Worm (Caenorhabditis elegans) whole organism, L1 larva: ENCODE results near the gene aly-3.
A peak's percentile ranks its signal among the peaks of the same experiment; 100 is the strongest.

Experiments used
- C04F5.9 ChIP-seq: sonication (generic microtip); optimal IDR thresholded peaks from 2 replicates; lab custom pipeline; 2016; ENCODE audit warnings: missing genetic modification characterization, missing compliant biosample characterization
- C16A3.4 ChIP-seq: fragments of 150-350 bp; optimal IDR thresholded peaks from 2 replicates; lab custom pipeline; 2014; ENCODE audit warnings: missing biosample characterization, missing genetic modification characterization
- C34B4.2 ChIP-seq: sonication (generic microtip); optimal IDR thresholded peaks from 2 replicates; lab custom pipeline; 2017; ENCODE audit warnings: mild to moderate bottlenecking, missing genetic modification characterization, missing compliant biosample characterization
- F16B12.6 ChIP-seq: fragments of 150-350 bp; optimal IDR thresholded peaks from 2 replicates; lab custom pipeline; 2014; ENCODE audit warnings: missing biosample characterization, missing genetic modification characterization
- Y116A8C.19 ChIP-seq: sonication (generic microtip); optimal IDR thresholded peaks from 2 replicates; lab custom pipeline; 2016; ENCODE audit warnings: missing compliant biosample characterization, missing genetic modification characterization, borderline replicate concordance
- aha-1 ChIP-seq: fragments of 150-350 bp; optimal IDR thresholded peaks from 2 replicates; lab custom pipeline; 2014; ENCODE audit warnings: missing biosample characterization, missing genetic modification characterization
- ceh-63 ChIP-seq: fragments of 200-800 bp; sonication (Bioruptor generic); optimal IDR thresholded peaks from 2 replicates; lab custom pipeline; 2018; ENCODE audit warnings: mild to moderate bottlenecking, missing genetic modification characterization, missing compliant biosample characterization
- ceh-82 ChIP-seq, 3 experiments: fragments of 150-350 bp in 1 of 3; sonication (generic microtip) in 2 of 3; optimal IDR thresholded peaks; 2 replicates each; lab custom pipeline; 2014 to 2017; ENCODE audit warnings: missing biosample characterization in 3 of 3, missing genetic modification characterization in 3 of 3
- ceh-90 ChIP-seq: sonication (generic microtip); optimal IDR thresholded peaks from 2 replicates; lab custom pipeline; 2016; ENCODE audit warnings: missing genetic modification characterization, missing compliant biosample characterization
- egl-13 ChIP-seq: sonication (generic microtip); optimal IDR thresholded peaks from 2 replicates; lab custom pipeline; 2016; ENCODE audit warnings: missing genotype, missing genetic modification reagents, missing genetic modification characterization, missing compliant biosample characterization
- elt-2 ChIP-seq: sonication (generic microtip); optimal IDR thresholded peaks from 2 replicates; lab custom pipeline; 2016; ENCODE audit warnings: missing genetic modification characterization, mild to moderate bottlenecking, inconsistent platforms, missing compliant biosample characterization, missing genetic modification reagents
- fkh-10 ChIP-seq: sonication (generic microtip); optimal IDR thresholded peaks from 2 replicates; lab custom pipeline; 2017; ENCODE audit warnings: missing biosample characterization, missing genetic modification reagents, missing genetic modification characterization
- fkh-4 ChIP-seq: sonication (generic microtip); optimal IDR thresholded peaks from 2 replicates; lab custom pipeline; 2016; ENCODE audit warnings: missing compliant biosample characterization, missing genetic modification characterization, borderline replicate concordance
- grh-1 ChIP-seq: fragments of 200-800 bp; sonication (Bioruptor generic); IDR thresholded peaks from 2 replicates; pipeline ENCODE4 v1.3.6; 2022; ENCODE audit warnings: missing genetic modification reagents, missing genetic modification characterization, missing compliant biosample characterization
- hlh-17 ChIP-seq: fragments of 200-800 bp; sonication (Bioruptor generic); optimal IDR thresholded peaks from 2 replicates; lab custom pipeline; 2018; ENCODE audit warnings: missing genetic modification characterization, mild to moderate bottlenecking, missing compliant biosample characterization, moderate library complexity, borderline replicate concordance
- hlh-4 ChIP-seq: sonication (generic microtip); optimal IDR thresholded peaks from 2 replicates; lab custom pipeline; 2016; ENCODE audit warnings: mild to moderate bottlenecking, missing genetic modification characterization, missing compliant biosample characterization
- hpl-2 ChIP-seq: fragments of 150-350 bp; optimal IDR thresholded peaks from 2 replicates; lab custom pipeline; 2014; ENCODE audit warnings: missing biosample characterization, missing genetic modification reagents, missing genetic modification characterization
- jun-1 ChIP-seq: fragments of 150-350 bp; optimal IDR thresholded peaks from 2 replicates; lab custom pipeline; 2014; ENCODE audit warnings: missing biosample characterization, missing genetic modification reagents, missing genetic modification characterization
- lin-13 ChIP-seq: fragments of 150-350 bp; optimal IDR thresholded peaks from 2 replicates; lab custom pipeline; 2014; ENCODE audit warnings: missing biosample characterization, missing genetic modification reagents, missing genetic modification characterization
- lin-14 ChIP-seq: fragments of 200-800 bp; sonication (Bioruptor generic); optimal IDR thresholded peaks from 2 replicates; lab custom pipeline; 2018; ENCODE audit warnings: mild to moderate bottlenecking, missing genetic modification characterization, moderate library complexity, missing compliant biosample characterization
- lin-35 ChIP-seq, 2 experiments: fragments of 150-350 bp; optimal IDR thresholded peaks; 2 replicates each; lab custom pipeline; 2014; ENCODE audit warnings: missing biosample characterization in 2 of 2, missing genetic modification characterization in 2 of 2, missing genetic modification reagents in 2 of 2
- lir-3 ChIP-seq: sonication (generic microtip); optimal IDR thresholded peaks from 2 replicates; lab custom pipeline; 2016; ENCODE audit warnings: mild to moderate bottlenecking, missing genetic modification characterization, moderate library complexity, missing compliant biosample characterization; ENCODE audit not compliant: poor library complexity
- lsy-2 ChIP-seq, 2 experiments: fragments of 150-350 bp; optimal IDR thresholded peaks; 2 replicates each; lab custom pipeline; 2014; ENCODE audit warnings: missing biosample characterization in 2 of 2, missing genetic modification characterization in 2 of 2
- mep-1 ChIP-seq: fragments of 150-350 bp; optimal IDR thresholded peaks from 2 replicates; lab custom pipeline; 2014; ENCODE audit warnings: missing biosample characterization, missing genetic modification characterization
- nhr-12 ChIP-seq: sonication (generic microtip); optimal IDR thresholded peaks from 2 replicates; lab custom pipeline; 2017; ENCODE audit warnings: missing biosample characterization, missing genetic modification characterization
- nhr-28 ChIP-seq: fragments of 150-350 bp; optimal IDR thresholded peaks from 2 replicates; lab custom pipeline; 2014; ENCODE audit warnings: missing biosample characterization, missing genetic modification characterization
- nhr-47 ChIP-seq: sonication (generic microtip); optimal IDR thresholded peaks from 2 replicates; lab custom pipeline; 2016; ENCODE audit warnings: mild to moderate bottlenecking, missing genetic modification characterization, moderate library complexity, missing compliant biosample characterization
- nhr-76 ChIP-seq: sonication (generic microtip); optimal IDR thresholded peaks from 2 replicates; lab custom pipeline; 2017; ENCODE audit warnings: missing biosample characterization, missing genetic modification characterization
- nhr-84 ChIP-seq: sonication (generic microtip); optimal IDR thresholded peaks from 2 replicates; lab custom pipeline; 2017; ENCODE audit warnings: missing biosample characterization, missing genetic modification characterization
- pag-3 ChIP-seq: sonication (generic microtip); optimal IDR thresholded peaks from 2 replicates; lab custom pipeline; 2017; ENCODE audit warnings: missing genetic modification characterization, mild to moderate bottlenecking, missing compliant biosample characterization, antibody characterized with exemption, borderline replicate concordance; ENCODE audit not compliant: insufficient read depth
- pqm-1 ChIP-seq: sonication (generic microtip); optimal IDR thresholded peaks from 3 replicates; lab custom pipeline; 2017; ENCODE audit warnings: missing biosample characterization, missing genetic modification characterization
- rnt-1 ChIP-seq: sonication (generic microtip); optimal IDR thresholded peaks from 2 replicates; lab custom pipeline; 2016; ENCODE audit warnings: mild to moderate bottlenecking, missing genetic modification characterization, moderate library complexity, missing compliant biosample characterization
- skn-1 ChIP-seq: fragments of 150-350 bp; optimal IDR thresholded peaks from 2 replicates; lab custom pipeline; 2014; ENCODE audit warnings: missing biosample characterization, missing genetic modification characterization
- snpc-4 ChIP-seq: fragments of 150-350 bp; optimal IDR thresholded peaks from 2 replicates; lab custom pipeline; 2014; ENCODE audit warnings: missing biosample characterization, missing genetic modification characterization
- sptf-1 ChIP-seq: fragments of 150-350 bp; optimal IDR thresholded peaks from 2 replicates; lab custom pipeline; 2014; ENCODE audit warnings: missing biosample characterization, missing genetic modification characterization
- sup-37 ChIP-seq: fragments of 200-800 bp; sonication (Bioruptor generic); optimal IDR thresholded peaks from 2 replicates; lab custom pipeline; 2018; ENCODE audit warnings: mild to moderate bottlenecking, missing genetic modification characterization, missing compliant biosample characterization
- swsn-7 ChIP-seq: sonication (generic microtip); optimal IDR thresholded peaks from 2 replicates; lab custom pipeline; 2016; ENCODE audit warnings: missing genetic modification characterization, missing compliant biosample characterization
- unc-30 ChIP-seq: sonication (generic microtip); optimal IDR thresholded peaks from 2 replicates; lab custom pipeline; 2017; ENCODE audit warnings: missing biosample characterization, missing genetic modification characterization
- unc-86 ChIP-seq: sonication (generic microtip); optimal IDR thresholded peaks from 2 replicates; lab custom pipeline; 2016; ENCODE audit warnings: missing genetic modification characterization, missing compliant biosample characterization
- zag-1 ChIP-seq: fragments of 150-350 bp; optimal IDR thresholded peaks from 2 replicates; lab custom pipeline; 2014; ENCODE audit warnings: missing biosample characterization, missing genetic modification characterization
- ztf-4 ChIP-seq: fragments of 150-350 bp; optimal IDR thresholded peaks from 2 replicates; lab custom pipeline; 2014; ENCODE audit warnings: missing biosample characterization, missing genetic modification characterization

Gene aly-3

ce11 chrIV:12105558-12105957, 17.5 kb upstream of the aly-3 start, which contains the start of gene M18.3:
Gene M18.3 (plus strand): TSS chrIV:12105858.
- TF ChIP-seq C04F5.9 (tag; lab: Kevin White, UChicago): no peak
- TF ChIP-seq lin-35 (GFP tag; optimal IDR thresholded peaks at IDR 0.05; lab: Kevin White, UChicago): no peak
- TF ChIP-seq aha-1 (tag; lab: Kevin White, UChicago): no peak
- no peak for TF ChIP-seq C34B4.2 (tag; lab: Kevin White, UChicago)
- no peak for TF ChIP-seq lin-14 (GFP tag; lab: Kevin White, UChicago)
- TF ChIP-seq elt-2 (tag; lab: Kevin White, UChicago): no peak
- TF ChIP-seq ceh-82 (tag; optimal IDR thresholded peaks at IDR 0.05; lab: Kevin White, UChicago): no peak
- TF ChIP-seq nhr-76 (tag; lab: Kevin White, UChicago): no peak
- TF ChIP-seq zag-1 (tag; lab: Kevin White, UChicago): no peak
- no peak for TF ChIP-seq fkh-10 (GFP tag; lab: Kevin White, UChicago)
- no peak for TF ChIP-seq fkh-4 (tag; lab: Kevin White, UChicago)
- no peak for TF ChIP-seq nhr-28 (tag; lab: Kevin White, UChicago)
- TF ChIP-seq egl-13 (tag; lab: Kevin White, UChicago): no peak
- no peak for TF ChIP-seq rnt-1
- TF ChIP-seq F16B12.6: no peak
- no peak for TF ChIP-seq lsy-2 (tag; optimal IDR thresholded peaks at IDR 0.05; lab: Kevin White, UChicago)
- no peak for TF ChIP-seq grh-1

DNA sequence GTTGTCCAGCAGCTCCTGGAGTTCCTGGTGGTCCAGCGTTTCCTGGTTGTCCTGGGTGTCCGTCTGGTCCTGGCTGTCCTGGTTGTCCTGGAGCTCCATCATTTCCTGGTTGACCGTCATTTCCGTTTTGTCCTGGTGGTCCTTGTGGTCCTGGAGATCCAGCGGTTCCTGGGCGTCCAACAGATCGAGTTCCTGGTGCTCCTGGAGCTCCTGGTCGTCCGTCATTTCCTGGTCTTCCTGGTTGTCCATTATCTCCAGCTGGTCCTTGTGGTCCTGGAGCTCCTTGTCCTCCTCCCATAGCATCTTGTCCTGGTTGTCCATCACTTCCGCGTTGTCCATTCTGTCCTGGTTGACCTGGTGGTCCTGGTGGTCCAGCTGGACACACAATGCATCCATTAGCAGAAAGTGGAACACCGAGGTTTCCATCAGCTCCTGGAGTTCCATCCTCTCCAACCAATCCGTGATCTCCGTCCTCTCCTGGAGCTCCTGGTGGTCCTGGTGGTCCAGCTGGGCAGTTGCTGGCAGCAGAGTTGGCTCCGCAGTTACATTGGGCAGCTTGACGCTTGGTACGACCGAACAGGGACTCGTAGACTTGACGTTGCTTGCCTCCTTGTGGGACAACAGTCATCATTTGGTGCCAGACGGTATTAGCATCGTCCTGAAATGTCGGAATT, 14.0 kb upstream of the aly-3 start:
- TF ChIP-seq C16A3.4 (tag; lab: Kevin White, UChicago) (no peak), pqm-1 (tag; lab: Kevin White, UChicago) (no peak), sptf-1 (tag; lab: Kevin White, UChicago) (no peak), jun-1 (no peak)
- TF ChIP-seq, all 84 proteins: peak for 0

ce11 chrIV:12109743-12110142, 13.3 kb upstream of the aly-3 start:
- no peak for TF ChIP-seq nhr-47 (tag; lab: Kevin White, UChicago)

DNA sequence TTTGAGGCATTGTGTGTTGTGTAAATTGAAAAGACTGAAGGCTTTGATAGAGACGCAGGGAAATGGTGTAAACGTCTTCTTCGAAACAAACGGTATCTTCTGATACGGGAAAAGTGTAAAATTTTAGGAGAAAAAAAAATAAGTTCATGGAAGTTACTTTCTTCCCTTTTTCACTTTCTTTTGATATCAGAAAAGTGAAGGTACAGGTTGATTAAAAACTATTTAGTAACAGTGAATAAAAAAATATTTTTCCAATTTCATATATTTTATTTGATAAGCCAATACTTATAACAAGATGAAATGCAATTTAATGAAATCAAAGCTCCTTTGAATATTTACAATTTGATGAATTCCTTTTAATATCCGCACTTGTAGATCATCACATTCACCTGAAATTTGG, 12.7 kb upstream of the aly-3 start, which contains the start of gene col-129:
Gene col-129 (minus strand): TSS at position 101 of the 400 bp plus-strand sequence.
- TF ChIP-seq C04F5.9 (tag; lab: Kevin White, UChicago): no peak
- TF ChIP-seq lir-3 (tag; lab: Kevin White, UChicago): no peak
- TF ChIP-seq swsn-7 (tag; lab: Kevin White, UChicago): no peak
- TF ChIP-seq lin-35 (GFP tag; optimal IDR thresholded peaks at IDR 0.05; lab: Kevin White, UChicago): no peak

ce11 chrIV:12111477-12111876, 11.6 kb upstream of the aly-3 start, which contains the start of gene dlc-2:
Gene dlc-2 (minus strand): TSS chrIV:12111577.
- no peak for TF ChIP-seq snpc-4 (tag; lab: Kevin White, UChicago)
- TF ChIP-seq lin-35 (GFP tag; optimal IDR thresholded peaks at IDR 0.05; lab: Kevin White, UChicago): no peak
- TF ChIP-seq nhr-12 (tag; lab: Kevin White, UChicago): no peak
- no peak for TF ChIP-seq nhr-47 (tag; lab: Kevin White, UChicago)
- no peak for TF ChIP-seq hpl-2
- TF ChIP-seq ceh-90 (tag; lab: Kevin White, UChicago): no peak
- TF ChIP-seq zag-1 (tag; lab: Kevin White, UChicago): no peak
- TF ChIP-seq ceh-82 (tag; optimal IDR thresholded peaks at IDR 0.05; lab: Kevin White, UChicago): no peak
- TF ChIP-seq fkh-4 (tag; lab: Kevin White, UChicago): no peak
- no peak for TF ChIP-seq egl-13 (tag; lab: Kevin White, UChicago)
- no peak for TF ChIP-seq C04F5.9 (tag; lab: Kevin White, UChicago)
- no peak for TF ChIP-seq hlh-17
- no peak for TF ChIP-seq grh-1
- no peak for TF ChIP-seq nhr-84 (tag; lab: Kevin White, UChicago)

DNA sequence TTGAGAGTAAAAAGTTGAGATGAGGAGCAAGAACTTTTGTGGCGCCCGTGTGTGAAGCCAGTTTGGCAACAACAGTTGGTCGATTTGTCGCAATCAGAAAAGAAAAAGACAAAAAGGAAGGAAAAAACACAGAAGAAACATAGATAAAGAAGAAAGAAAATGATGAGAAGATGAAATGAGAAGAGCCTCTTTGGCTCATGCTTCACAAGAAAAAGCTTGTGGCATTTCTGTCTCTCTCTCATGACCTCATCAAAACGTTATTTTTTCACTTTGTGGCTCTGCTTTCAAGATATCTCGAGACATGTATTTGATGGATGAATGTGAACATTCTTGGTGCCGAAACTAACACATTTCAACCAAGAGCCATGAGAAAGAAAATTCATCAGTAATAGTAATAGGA, 10.0 kb upstream of the aly-3 start:
- TF ChIP-seq mep-1 (tag; lab: Kevin White, UChicago): peak; percentile 8
- no peak for TF ChIP-seq ztf-4 (tag; lab: Kevin White, UChicago)
- no peak for TF ChIP-seq hlh-4
- TF ChIP-seq swsn-7 (tag; lab: Kevin White, UChicago): no peak
- no peak for TF ChIP-seq sup-37 (GFP tag; lab: Kevin White, UChicago)
- no peak for TF ChIP-seq unc-86 (tag; lab: Kevin White, UChicago)
- peak; percentile 93 for TF ChIP-seq pag-3 (tag; lab: Kevin White, UChicago)
- no peak for TF ChIP-seq unc-30
- no peak for TF ChIP-seq ceh-63 (GFP tag; lab: Kevin White, UChicago)
- TF ChIP-seq Y116A8C.19 (tag; lab: Kevin White, UChicago): no peak
- no peak for TF ChIP-seq zag-1 (tag; lab: Kevin White, UChicago)
- TF ChIP-seq lin-13 (GFP tag; lab: Kevin White, UChicago): no peak
- no peak for TF ChIP-seq skn-1 (tag; lab: Kevin White, UChicago)
- TF ChIP-seq C16A3.4 (tag; lab: Kevin White, UChicago): no peak
